Worm (Caenorhabditis elegans) whole organism, L1 larva: ENCODE measurements around the gene BE10.1.
A peak's percentile ranks its signal among the peaks of the same experiment; 100 is the strongest.

Source experiments
- aly-2 ChIP-seq: fragments of 150-350 bp; optimal IDR thresholded peaks from 2 replicates; lab custom pipeline; 2014; ENCODE audit warnings: missing biosample characterization, missing genetic modification characterization
- dpl-1 ChIP-seq, 3 experiments: fragments of 150-350 bp in 2 of 3; sonication (generic microtip) in 1 of 3; optimal IDR thresholded peaks; 2 replicates each; lab custom pipeline; 2014 to 2017; ENCODE audit warnings: missing biosample characterization in 3 of 3, missing genetic modification characterization in 3 of 3, missing genetic modification reagents in 3 of 3
- efl-1 ChIP-seq, 4 experiments: fragments of 150-350 bp; optimal IDR thresholded peaks in 3 of 4; peaks in 1 of 4; 1 replicate in 1 of 4; 2 replicates in 3 of 4; lab custom pipeline; 2014; ENCODE audit warnings: missing biosample characterization in 2 of 4, missing genetic modification characterization in 2 of 4, missing genetic modification reagents in 2 of 4
- egl-13 ChIP-seq: sonication (generic microtip); optimal IDR thresholded peaks from 2 replicates; lab custom pipeline; 2016; ENCODE audit warnings: missing genotype, missing genetic modification reagents, missing genetic modification characterization, missing compliant biosample characterization
- elt-2 ChIP-seq: sonication (generic microtip); optimal IDR thresholded peaks from 2 replicates; lab custom pipeline; 2016; ENCODE audit warnings: missing genetic modification characterization, mild to moderate bottlenecking, inconsistent platforms, missing compliant biosample characterization, missing genetic modification reagents
- fkh-4 ChIP-seq: sonication (generic microtip); optimal IDR thresholded peaks from 2 replicates; lab custom pipeline; 2016; ENCODE audit warnings: missing compliant biosample characterization, missing genetic modification characterization, borderline replicate concordance
- lin-15B ChIP-seq: fragments of 150-350 bp; sonication (generic microtip); optimal IDR thresholded peaks from 3 replicates; lab custom pipeline; 2014; ENCODE audit warnings: missing biosample characterization, missing genetic modification characterization
- lin-35 ChIP-seq, 2 experiments: fragments of 150-350 bp; optimal IDR thresholded peaks; 2 replicates each; lab custom pipeline; 2014; ENCODE audit warnings: missing biosample characterization in 2 of 2, missing genetic modification characterization in 2 of 2, missing genetic modification reagents in 2 of 2
- lsy-2 ChIP-seq, 2 experiments: fragments of 150-350 bp; optimal IDR thresholded peaks; 2 replicates each; lab custom pipeline; 2014; ENCODE audit warnings: missing biosample characterization in 2 of 2, missing genetic modification characterization in 2 of 2
- nhr-19 ChIP-seq: fragments of 200-800 bp; sonication (Bioruptor generic); conservative IDR thresholded peaks from 2 replicates; pipeline ENCODE4 v1.3.6; 2022; ENCODE audit warnings: missing genetic modification characterization, missing compliant biosample characterization
- snu-23 ChIP-seq: sonication (generic microtip); optimal IDR thresholded peaks from 2 replicates; lab custom pipeline; 2016; ENCODE audit warnings: missing genetic modification characterization, missing compliant biosample characterization
- tbx-2 ChIP-seq: sonication (generic microtip); optimal IDR thresholded peaks from 2 replicates; lab custom pipeline; 2016; ENCODE audit warnings: missing genetic modification characterization, missing compliant biosample characterization
- zag-1 ChIP-seq: fragments of 150-350 bp; optimal IDR thresholded peaks from 2 replicates; lab custom pipeline; 2014; ENCODE audit warnings: missing biosample characterization, missing genetic modification characterization

The BE10.1 gene

ce11 chrIII:12746369-12746855 lies 42.9 kb downstream of the BE10.1 start, which contains the start of gene Y111B2A.21:
TSS of gene Y111B2A.21 (plus strand) at chrIII:12746419.
- TF ChIP-seq zag-1 (tag; lab: Kevin White, UChicago): no peak
- no peak for TF ChIP-seq efl-1 (optimal IDR thresholded peaks at IDR 0.05; lab: Kevin White, UChicago)
- TF ChIP-seq efl-1 (GFP tag; optimal IDR thresholded peaks at IDR 0.05 in 1 of 2; lab: Kevin White, UChicago): peak in 1 of 2 experiments; percentile 80

ce11 chrIII:12743515-12743914 lies 45.8 kb downstream of the BE10.1 start:
- TF ChIP-seq lin-15B: no peak
- no peak for TF ChIP-seq efl-1 (optimal IDR thresholded peaks at IDR 0.05; lab: Kevin White, UChicago)
- peak in 1 of 2 experiments; percentile 43 for TF ChIP-seq efl-1 (GFP tag; optimal IDR thresholded peaks at IDR 0.05 in 1 of 2; lab: Kevin White, UChicago)
- no peak for TF ChIP-seq elt-2
- no peak for TF ChIP-seq tbx-2 (tag; lab: Kevin White, UChicago)
- TF ChIP-seq egl-13 (tag; lab: Kevin White, UChicago): no peak
- TF ChIP-seq, all 84 proteins: peak for 1

- TF ChIP-seq lsy-2 (tag; optimal IDR thresholded peaks at IDR 0.05; lab: Kevin White, UChicago) (no peak), snu-23 (no peak), fkh-4 (no peak)
These were observed 49.0 kb downstream of the BE10.1 start for ce11 chrIII:12740313-12740712.

- TF ChIP-seq lin-35 (GFP tag; optimal IDR thresholded peaks at IDR 0.05; lab: Kevin White, UChicago) (peak in 1 of 2 experiments; percentile 81), aly-2 (peak; percentile 8), efl-1 (optimal IDR thresholded peaks at IDR 0.05; lab: Kevin White, UChicago) (peak in 1 of 2 experiments; percentile 69), efl-1 (GFP tag; optimal IDR thresholded peaks at IDR 0.05 in 1 of 2; lab: Kevin White, UChicago) (peak; percentile 72 to 96), nhr-19 (GFP tag; lab: Robert Waterston, UW) (no peak), dpl-1 (GFP tag; optimal IDR thresholded peaks at IDR 0.05; lab: Kevin White, UChicago) (peak; percentile 19 to 58 (median 55))
These were observed 50.4 kb downstream of the BE10.1 start for ce11 chrIII:12738935-12739334.
